Worm (Caenorhabditis elegans): ENCODE measurements around the gene C17F4.2.

DNA sequence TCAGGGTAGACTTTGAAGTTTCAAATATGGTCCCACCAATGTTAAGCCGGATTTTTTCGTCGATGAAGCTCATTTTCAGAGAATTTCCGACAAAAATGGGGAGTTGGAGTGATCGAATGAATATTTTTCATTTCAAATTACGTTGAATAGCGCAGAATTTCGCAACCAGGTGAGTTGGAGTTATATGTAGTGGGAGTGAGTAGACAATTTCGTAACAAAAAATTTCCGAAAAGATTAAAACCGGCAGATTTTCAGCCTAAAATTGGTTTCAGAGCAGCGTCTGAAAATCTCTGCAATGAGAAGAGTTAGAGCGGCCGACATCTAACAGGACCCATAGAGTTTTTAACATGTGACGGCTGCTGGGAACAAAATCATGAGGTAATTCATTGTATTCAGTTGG lies 39.8 kb upstream of the C17F4.2 start, which contains the start of gene sdz-35:
- no peak for TF ChIP-seq mxl-1 (tag; optimal IDR thresholded peaks at IDR 0.05)
- no peak for TF ChIP-seq Y95B8A.8 (GFP tag; IDR thresholded peaks at IDR 0.05)
- no peak for TF ChIP-seq let-607 (tag; optimal IDR thresholded peaks at IDR 0.05)
- no peak for TF ChIP-seq ztf-3 (GFP tag; optimal IDR thresholded peaks at IDR 0.05)
- TF ChIP-seq lin-26 (GFP tag; IDR thresholded peaks at IDR 0.05) = no peak
